Worm (Caenorhabditis elegans) whole organism, young adult: ENCODE results near the gene B0252.8.

Experiments used
- B0261.1 ChIP-seq: sonication (generic microtip); optimal IDR thresholded peaks from 2 replicates; lab custom pipeline; 2016; ENCODE audit warnings: mild to moderate bottlenecking, missing genetic modification characterization, moderate library complexity, missing compliant biosample characterization
- F33H1.4 ChIP-seq: fragments of 200-800 bp; sonication (Bioruptor generic); IDR thresholded peaks from 2 replicates; pipeline ENCODE4 v1.3.6; 2022; ENCODE audit warnings: missing genetic modification reagents, missing genetic modification characterization, missing compliant biosample characterization
- F55B11.4 ChIP-seq: sonication (generic microtip); optimal IDR thresholded peaks from 2 replicates; lab custom pipeline; 2016; ENCODE audit warnings: missing compliant biosample characterization, missing genetic modification characterization, borderline replicate concordance; ENCODE audit not compliant: insufficient read depth
- F57A8.1 ChIP-seq: fragments of 200-800 bp; sonication (Bioruptor generic); optimal IDR thresholded peaks from 2 replicates; lab custom pipeline; 2018; ENCODE audit warnings: mild to moderate bottlenecking, missing genetic modification characterization, moderate library complexity, missing compliant biosample characterization
- Y53F4B.3 ChIP-seq: fragments of 200-800 bp; sonication (Bioruptor generic); IDR thresholded peaks from 2 replicates; pipeline ENCODE4 v1.3.6; 2022; ENCODE audit warnings: missing genetic modification reagents, missing genetic modification characterization, missing compliant biosample characterization
- Y53G8AR.9 ChIP-seq: fragments of 200-800 bp; sonication (Bioruptor generic); conservative IDR thresholded peaks from 2 replicates; pipeline ENCODE4 v1.3.6; 2022; ENCODE audit warnings: missing genetic modification reagents, missing genetic modification characterization, missing compliant biosample characterization
- ZK185.1 ChIP-seq: sonication (generic microtip); optimal IDR thresholded peaks from 2 replicates; lab custom pipeline; 2016; ENCODE audit warnings: mild to moderate bottlenecking, missing genetic modification characterization, missing compliant biosample characterization; ENCODE audit not compliant: poor library complexity, severe bottlenecking
- akir-1 ChIP-seq: fragments of 200-800 bp; sonication (Bioruptor generic); optimal IDR thresholded peaks from 2 replicates; lab custom pipeline; 2018; ENCODE audit warnings: mild to moderate bottlenecking, missing genetic modification characterization, moderate library complexity, missing compliant biosample characterization
- aptf-2 ChIP-seq: fragments of 200-800 bp; sonication (Bioruptor generic); conservative IDR thresholded peaks from 2 replicates; pipeline ENCODE4 v1.3.6; 2022; ENCODE audit warnings: missing genetic modification reagents, missing genetic modification characterization, missing compliant biosample characterization
- athp-1 ChIP-seq: sonication (generic microtip); optimal IDR thresholded peaks from 2 replicates; lab custom pipeline; 2017; ENCODE audit warnings: mild to moderate bottlenecking, missing genetic modification characterization, missing compliant biosample characterization
- attf-5 ChIP-seq: fragments of 200-800 bp; sonication (Bioruptor generic); optimal IDR thresholded peaks from 2 replicates; lab custom pipeline; 2018; ENCODE audit warnings: mild to moderate bottlenecking, missing genetic modification characterization, missing compliant biosample characterization
- bed-1 ChIP-seq: fragments of 200-800 bp; sonication (Bioruptor generic); IDR thresholded peaks from 2 replicates; pipeline ENCODE4 v1.3.6; 2022; ENCODE audit warnings: missing genetic modification reagents, missing genetic modification characterization, missing compliant biosample characterization
- bed-2 ChIP-seq: fragments of 200-800 bp; sonication (Bioruptor generic); IDR thresholded peaks from 2 replicates; pipeline ENCODE4 v1.3.6; 2022; ENCODE audit warnings: missing genetic modification reagents, missing genetic modification characterization, missing compliant biosample characterization
- cebp-2 ChIP-seq: fragments of 200-800 bp; sonication (Bioruptor generic); IDR thresholded peaks from 2 replicates; pipeline ENCODE4 v1.3.6; 2022; ENCODE audit warnings: missing genetic modification characterization, missing compliant biosample characterization
- ceh-27 ChIP-seq: fragments of 200-800 bp; sonication (Bioruptor generic); optimal IDR thresholded peaks from 2 replicates; lab custom pipeline; 2018; ENCODE audit warnings: mild to moderate bottlenecking, missing genetic modification characterization, moderate library complexity, missing compliant biosample characterization
- ceh-40 ChIP-seq: fragments of 200-800 bp; sonication (Bioruptor generic); IDR thresholded peaks from 2 replicates; pipeline ENCODE4 v1.3.6; 2022; ENCODE audit warnings: missing genetic modification characterization, missing compliant biosample characterization
- ceh-58 ChIP-seq: fragments of 200-800 bp; sonication (Bioruptor generic); IDR thresholded peaks from 2 replicates; pipeline ENCODE4 v1.3.6; 2022; ENCODE audit warnings: missing genetic modification characterization, missing compliant biosample characterization
- ceh-91 ChIP-seq: fragments of 200-800 bp; sonication (Bioruptor generic); IDR thresholded peaks from 2 replicates; pipeline ENCODE4 v1.3.6; 2022; ENCODE audit warnings: missing genetic modification reagents, missing genetic modification characterization, missing compliant biosample characterization
- chd-7 ChIP-seq: sonication (generic microtip); optimal IDR thresholded peaks from 2 replicates; lab custom pipeline; 2016; ENCODE audit warnings: mild to moderate bottlenecking, missing genetic modification characterization, moderate library complexity, missing compliant biosample characterization
- dox-1 ChIP-seq: fragments of 200-800 bp; sonication (Bioruptor generic); IDR thresholded peaks from 2 replicates; pipeline ENCODE4 v1.3.6; 2022; ENCODE audit warnings: missing genetic modification reagents, missing genetic modification characterization, missing compliant biosample characterization
- efl-1 ChIP-seq: fragments of 150-350 bp; optimal IDR thresholded peaks from 2 replicates; lab custom pipeline; 2014; ENCODE audit warnings: missing biosample characterization, missing genetic modification reagents, missing genetic modification characterization
- ekl-4 ChIP-seq: fragments of 200-800 bp; sonication (Bioruptor generic); IDR thresholded peaks from 2 replicates; pipeline ENCODE4 v1.3.6; 2022; ENCODE audit warnings: missing genetic modification reagents, missing genetic modification characterization, missing compliant biosample characterization
- ets-4 ChIP-seq: fragments of 200-800 bp; sonication (Bioruptor generic); optimal IDR thresholded peaks from 2 replicates; lab custom pipeline; 2018; ENCODE audit warnings: mild to moderate bottlenecking, missing genetic modification characterization, missing compliant biosample characterization
- hlh-12 ChIP-seq: sonication (generic microtip); optimal IDR thresholded peaks from 2 replicates; lab custom pipeline; 2016; ENCODE audit warnings: missing genetic modification characterization, missing compliant biosample characterization
- hmg-20 ChIP-seq: fragments of 200-800 bp; sonication (Bioruptor generic); IDR thresholded peaks from 2 replicates; pipeline ENCODE4 v1.3.6; 2022; ENCODE audit warnings: missing genetic modification reagents, missing genetic modification characterization, missing compliant biosample characterization
- lag-1 ChIP-seq: fragments of 200-800 bp; sonication (Bioruptor generic); IDR thresholded peaks from 2 replicates; pipeline ENCODE4 v1.3.6; 2022; ENCODE audit warnings: missing genetic modification reagents, missing genetic modification characterization, missing compliant biosample characterization
- lin-35 ChIP-seq, 3 experiments: fragments of 150-350 bp in 2 of 3; sonication (generic microtip) in 1 of 3; optimal IDR thresholded peaks; 2 replicates each; lab custom pipeline; 2014 to 2018; ENCODE audit warnings: missing biosample characterization in 3 of 3, missing genetic modification characterization in 3 of 3, missing genetic modification reagents in 3 of 3
- lin-40 ChIP-seq: sonication (generic microtip); optimal IDR thresholded peaks from 2 replicates; lab custom pipeline; 2016; ENCODE audit warnings: missing genetic modification characterization, mild to moderate bottlenecking, missing compliant biosample characterization, missing genotype, missing genetic modification reagents
- lsy-27 ChIP-seq: sonication (generic microtip); optimal IDR thresholded peaks from 2 replicates; lab custom pipeline; 2017; ENCODE audit warnings: missing genetic modification characterization, mild to moderate bottlenecking, missing compliant biosample characterization, antibody characterized with exemption, missing genotype, borderline replicate concordance; ENCODE audit not compliant: insufficient read depth
- madf-10 ChIP-seq: sonication (generic microtip); optimal IDR thresholded peaks from 2 replicates; lab custom pipeline; 2016; ENCODE audit warnings: mild to moderate bottlenecking, missing genetic modification characterization, missing compliant biosample characterization
- madf-6 ChIP-seq: fragments of 200-800 bp; sonication (Bioruptor generic); IDR thresholded peaks from 2 replicates; pipeline ENCODE4 v1.3.6; 2022; ENCODE audit warnings: missing genetic modification reagents, missing genetic modification characterization, missing compliant biosample characterization
- mcd-1 ChIP-seq: fragments of 200-800 bp; sonication (Bioruptor generic); IDR thresholded peaks from 2 replicates; pipeline ENCODE4 v1.3.6; 2022; ENCODE audit warnings: missing genetic modification reagents, missing genetic modification characterization, missing compliant biosample characterization
- mel-28 ChIP-seq: sonication (generic microtip); optimal IDR thresholded peaks from 2 replicates; lab custom pipeline; 2016; ENCODE audit warnings: borderline replicate concordance, mild to moderate bottlenecking, missing genetic modification characterization, missing compliant biosample characterization
- mes-4 ChIP-seq: sonication (generic microtip); optimal IDR thresholded peaks from 2 replicates; lab custom pipeline; 2016; ENCODE audit warnings: missing genotype, missing genetic modification characterization, missing compliant biosample characterization
- mxl-1 ChIP-seq: sonication (generic microtip); optimal IDR thresholded peaks from 2 replicates; lab custom pipeline; 2016; ENCODE audit warnings: missing genetic modification characterization, missing compliant biosample characterization
- nhr-27 ChIP-seq: fragments of 200-800 bp; sonication (Bioruptor generic); optimal IDR thresholded peaks from 2 replicates; lab custom pipeline; 2018; ENCODE audit warnings: mild to moderate bottlenecking, missing genetic modification characterization, moderate library complexity, missing compliant biosample characterization
- pbrm-1 ChIP-seq: fragments of 200-800 bp; sonication (Bioruptor generic); IDR thresholded peaks from 2 replicates; pipeline ENCODE4 v1.3.6; 2022; ENCODE audit warnings: missing genetic modification reagents, missing genetic modification characterization, missing compliant biosample characterization
- rcor-1 ChIP-seq: fragments of 200-800 bp; sonication (Bioruptor generic); IDR thresholded peaks from 2 replicates; pipeline ENCODE4 v1.3.6; 2022; ENCODE audit warnings: missing genetic modification reagents, missing genetic modification characterization, missing compliant biosample characterization
- snpc-1.3 ChIP-seq: sonication (generic microtip); optimal IDR thresholded peaks from 2 replicates; lab custom pipeline; 2017; ENCODE audit warnings: missing genetic modification characterization, mild to moderate bottlenecking, missing compliant biosample characterization, antibody characterized with exemption, moderate library complexity, missing genotype, missing genetic modification reagents; ENCODE audit not compliant: insufficient read depth
- snpc-3.4 ChIP-seq: sonication (generic microtip); optimal IDR thresholded peaks from 2 replicates; lab custom pipeline; 2017; ENCODE audit warnings: missing genetic modification characterization, mild to moderate bottlenecking, missing compliant biosample characterization, antibody characterized with exemption, moderate library complexity, missing genotype, missing genetic modification reagents
- snpc-4 ChIP-seq, 5 experiments: fragments of 150-350 bp in 1 of 5; sonication (generic microtip) in 4 of 5; optimal IDR thresholded peaks; 2 replicates each; lab custom pipeline; 2014 to 2018; ENCODE audit warnings: missing genetic modification characterization in 5 of 5, missing biosample characterization in 3 of 5, antibody characterized with exemption in 2 of 5, mild to moderate bottlenecking in 2 of 5, missing compliant biosample characterization in 2 of 5, missing genotype in 2 of 5, moderate library complexity in 2 of 5, missing genetic modification reagents in 1 of 5
- somi-1 ChIP-seq: fragments of 200-800 bp; sonication (Bioruptor generic); optimal IDR thresholded peaks from 2 replicates; lab custom pipeline; 2018; ENCODE audit warnings: mild to moderate bottlenecking, missing genetic modification characterization, missing compliant biosample characterization
- tbx-9 ChIP-seq: sonication (generic microtip); optimal IDR thresholded peaks from 2 replicates; lab custom pipeline; 2016; ENCODE audit warnings: borderline replicate concordance, missing genetic modification characterization, inconsistent platforms, missing compliant biosample characterization
- unc-130 ChIP-seq: sonication (generic microtip); optimal IDR thresholded peaks from 2 replicates; lab custom pipeline; 2016; ENCODE audit warnings: missing genetic modification reagents, missing genetic modification characterization, missing compliant biosample characterization
- xnd-1 ChIP-seq: sonication (generic microtip); optimal IDR thresholded peaks from 2 replicates; lab custom pipeline; 2016; ENCODE audit warnings: missing genotype, missing genetic modification reagents, missing genetic modification characterization, missing compliant biosample characterization
- zfh-2 ChIP-seq: fragments of 200-800 bp; sonication (Bioruptor generic); conservative IDR thresholded peaks from 2 replicates; pipeline ENCODE4 v1.3.6; 2022; ENCODE audit warnings: missing genetic modification reagents, missing genetic modification characterization, missing compliant biosample characterization
- ztf-3 ChIP-seq: fragments of 200-800 bp; sonication (Bioruptor generic); optimal IDR thresholded peaks from 2 replicates; lab custom pipeline; 2018; ENCODE audit warnings: mild to moderate bottlenecking, missing genetic modification characterization, missing compliant biosample characterization
- ztf-6 ChIP-seq: fragments of 200-800 bp; sonication (Bioruptor generic); IDR thresholded peaks from 2 replicates; pipeline ENCODE4 v1.3.6; 2022; ENCODE audit warnings: missing genetic modification reagents, missing genetic modification characterization, missing compliant biosample characterization

Gene B0252.8

DNA sequence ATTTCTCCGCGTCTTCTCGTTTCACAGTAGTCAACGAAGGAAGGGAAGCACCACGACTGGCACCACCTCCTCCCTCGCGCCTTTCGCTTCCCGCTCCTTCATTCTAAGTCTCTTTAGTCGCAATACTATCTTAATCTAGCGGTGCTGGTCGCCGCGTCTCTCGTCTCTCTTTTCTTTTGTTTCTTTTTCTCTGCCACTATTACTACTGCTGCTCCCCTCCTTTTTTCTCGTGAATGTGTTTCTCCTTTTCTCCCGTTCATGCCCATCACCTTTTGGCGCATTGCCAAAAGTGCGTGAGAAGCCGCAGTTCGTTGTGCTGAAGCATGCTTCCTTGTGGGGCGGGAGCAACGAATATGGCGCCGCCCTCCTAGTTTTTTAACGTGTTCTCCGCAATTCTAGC lies 10.5 kb downstream of the B0252.8 start (continued):
- TF ChIP-seq Y53G8AR.9 (no peak), ztf-6 (GFP tag; lab: Robert Waterston, UW) (no peak), akir-1 (GFP tag; lab: Kevin White, UChicago) (no peak), ceh-27 (peak; percentile 45), dox-1 (GFP tag; lab: Robert Waterston, UW) (peak; percentile 68; the same call in 1 of the 2 replicates), ekl-4 (GFP tag; lab: Robert Waterston, UW) (no peak), somi-1 (GFP tag; lab: Kevin White, UChicago) (no peak), F55B11.4 (tag; lab: Kevin White, UChicago) (no peak), lag-1 (GFP tag; lab: Robert Waterston, UW) (no peak), mel-28 (tag; lab: Kevin White, UChicago) (no peak), aptf-2 (GFP tag; lab: Robert Waterston, UW) (no peak), madf-6 (GFP tag; lab: Robert Waterston, UW) (no peak), mes-4 (tag; lab: Kevin White, UChicago) (no peak), tbx-9 (tag; lab: Kevin White, UChicago) (no peak), lsy-27 (tag; lab: Kevin White, UChicago) (no peak), hmg-20 (GFP tag; lab: Robert Waterston, UW) (no peak), xnd-1 (tag; lab: Kevin White, UChicago) (no peak), B0261.1 (tag; lab: Kevin White, UChicago) (no peak), F33H1.4 (GFP tag; lab: Robert Waterston, UW) (no peak), cebp-2 (no peak), snpc-4 (GFP tag; optimal IDR thresholded peaks at IDR 0.05; lab: Kevin White, UChicago) (no peak), snpc-4 (tag; optimal IDR thresholded peaks at IDR 0.05; lab: Kevin White, UChicago) (peak in 3 of 4 experiments; percentile 11 to 54 (median 23)), rcor-1 (0 out of 2 replicates have a peak, but pooled peaks have one; percentile 30), chd-7 (tag; lab: Kevin White, UChicago) (no peak), snpc-1.3 (tag; lab: Kevin White, UChicago) (no peak), bed-2 (GFP tag; lab: Robert Waterston, UW) (no peak), pbrm-1 (GFP tag; lab: Robert Waterston, UW) (peak; percentile 39; the same call in 1 of the 2 replicates), unc-130 (GFP tag; lab: Kevin White, UChicago) (no peak), F57A8.1 (GFP tag; lab: Kevin White, UChicago) (no peak), lin-35 (GFP tag; optimal IDR thresholded peaks at IDR 0.05; lab: Kevin White, UChicago) (no peak), attf-5 (GFP tag; lab: Kevin White, UChicago) (peak; percentile 73), madf-10 (tag; lab: Kevin White, UChicago) (peak; percentile 63), zfh-2 (GFP tag; lab: Robert Waterston, UW) (no peak; the same call in 1 of the 2 replicates), snpc-3.4 (tag; lab: Kevin White, UChicago) (no peak), ceh-58 (GFP tag; lab: Robert Waterston, UW) (no peak), ceh-91 (GFP tag; lab: Robert Waterston, UW) (no peak), nhr-27 (tag; lab: Kevin White, UChicago) (no peak), ets-4 (GFP tag; lab: Kevin White, UChicago) (peak; percentile 39), athp-1 (tag; lab: Kevin White, UChicago) (no peak), mxl-1 (tag; lab: Kevin White, UChicago) (no peak), ZK185.1 (tag; lab: Kevin White, UChicago) (peak; percentile 8), ztf-3 (GFP tag; lab: Kevin White, UChicago) (no peak), ceh-40 (GFP tag; lab: Robert Waterston, UW) (no peak), efl-1 (GFP tag; lab: Kevin White, UChicago) (no peak), lin-40 (tag; lab: Kevin White, UChicago) (peak; percentile 74), hlh-12 (no peak), mcd-1 (GFP tag; lab: Robert Waterston, UW) (peak; percentile 52), bed-1 (no peak), Y53F4B.3 (no peak)
